Worm (Caenorhabditis elegans) whole organism, late embryonic: Measurements from ENCODE around the gene srw-6.

Experiments used
- C08G9.2 ChIP-seq: sonication (generic microtip); optimal IDR thresholded peaks from 2 replicates; lab custom pipeline; 2016; ENCODE audit warnings: mild to moderate bottlenecking, missing genetic modification characterization, moderate library complexity, missing compliant biosample characterization
- K09A11.1 ChIP-seq: sonication (generic microtip); optimal IDR thresholded peaks from 2 replicates; lab custom pipeline; 2017; ENCODE audit warnings: antibody characterized with exemption, mild to moderate bottlenecking, missing genetic modification characterization, missing compliant biosample characterization; ENCODE audit not compliant: insufficient read depth
- Y22D7AL.16 ChIP-seq: sonication (generic microtip); optimal IDR thresholded peaks from 2 replicates; lab custom pipeline; 2016; ENCODE audit warnings: missing genetic modification characterization, missing compliant biosample characterization
- ahr-1 ChIP-seq: sonication (generic microtip); optimal IDR thresholded peaks from 2 replicates; lab custom pipeline; 2016; ENCODE audit warnings: missing genetic modification characterization, missing compliant biosample characterization
- ceh-18 ChIP-seq: sonication (generic microtip); optimal IDR thresholded peaks from 2 replicates; lab custom pipeline; 2016; ENCODE audit warnings: missing genetic modification characterization, missing compliant biosample characterization
- ceh-22 ChIP-seq: sonication (generic microtip); optimal IDR thresholded peaks from 2 replicates; lab custom pipeline; 2017; ENCODE audit warnings: missing biosample characterization, missing genetic modification characterization
- ceh-24 ChIP-seq: sonication (generic microtip); optimal IDR thresholded peaks from 2 replicates; lab custom pipeline; 2016; ENCODE audit warnings: mild to moderate bottlenecking, missing genetic modification characterization, missing compliant biosample characterization
- ceh-31 ChIP-seq: sonication (generic microtip); optimal IDR thresholded peaks from 2 replicates; lab custom pipeline; 2016; ENCODE audit warnings: missing genetic modification characterization, missing compliant biosample characterization
- ceh-34 ChIP-seq: sonication (generic microtip); optimal IDR thresholded peaks from 2 replicates; lab custom pipeline; 2016; ENCODE audit warnings: mild to moderate bottlenecking, missing genetic modification characterization, missing compliant biosample characterization
- ceh-45 ChIP-seq: fragments of 200-800 bp; sonication (Bioruptor generic); IDR thresholded peaks from 2 replicates; pipeline ENCODE4 v1.3.6; 2022; ENCODE audit warnings: missing genetic modification reagents, missing genetic modification characterization, missing compliant biosample characterization
- che-1 ChIP-seq: sonication (generic microtip); optimal IDR thresholded peaks from 2 replicates; lab custom pipeline; 2016; ENCODE audit warnings: mild to moderate bottlenecking, missing genetic modification characterization, missing compliant biosample characterization
- dmd-4 ChIP-seq: sonication (generic microtip); optimal IDR thresholded peaks from 2 replicates; lab custom pipeline; 2016; ENCODE audit warnings: borderline replicate concordance, missing genetic modification characterization, missing compliant biosample characterization
- dve-1 ChIP-seq: sonication (generic microtip); optimal IDR thresholded peaks from 2 replicates; lab custom pipeline; 2017; ENCODE audit warnings: antibody characterized with exemption, mild to moderate bottlenecking, missing genetic modification characterization, missing compliant biosample characterization
- elt-2 ChIP-seq: sonication (generic microtip); optimal IDR thresholded peaks from 2 replicates; lab custom pipeline; 2016; ENCODE audit warnings: missing genetic modification reagents, missing genetic modification characterization, missing compliant biosample characterization
- eyg-1 ChIP-seq: sonication (generic microtip); optimal IDR thresholded peaks from 2 replicates; lab custom pipeline; 2016; ENCODE audit warnings: missing genotype, missing genetic modification characterization, missing compliant biosample characterization
- fax-1 ChIP-seq: sonication (generic microtip); optimal IDR thresholded peaks from 2 replicates; lab custom pipeline; 2016; ENCODE audit warnings: missing genotype, missing genetic modification characterization, missing compliant biosample characterization
- fkh-10 ChIP-seq: fragments of 150-350 bp; optimal IDR thresholded peaks from 2 replicates; lab custom pipeline; 2014; ENCODE audit warnings: missing biosample characterization, missing genetic modification reagents, missing genetic modification characterization
- gmeb-2 ChIP-seq: sonication (generic microtip); optimal IDR thresholded peaks from 2 replicates; lab custom pipeline; 2016; ENCODE audit warnings: missing genetic modification characterization, inconsistent platforms, missing compliant biosample characterization
- hlh-13 ChIP-seq: fragments of 200-800 bp; sonication (Bioruptor generic); optimal IDR thresholded peaks from 2 replicates; lab custom pipeline; 2018; ENCODE audit warnings: mild to moderate bottlenecking, missing genetic modification characterization, missing compliant biosample characterization
- hlh-30 ChIP-seq: sonication (generic microtip); optimal IDR thresholded peaks from 2 replicates; lab custom pipeline; 2017; ENCODE audit warnings: antibody characterized with exemption, missing genetic modification characterization, missing compliant biosample characterization; ENCODE audit not compliant: insufficient read depth
- hlh-6 ChIP-seq: sonication (generic microtip); optimal IDR thresholded peaks from 2 replicates; lab custom pipeline; 2016; ENCODE audit warnings: missing genotype, missing genetic modification characterization, missing compliant biosample characterization
- lin-11 ChIP-seq: fragments of 200-800 bp; sonication (Bioruptor generic); optimal IDR thresholded peaks from 2 replicates; lab custom pipeline; 2018; ENCODE audit warnings: mild to moderate bottlenecking, missing genetic modification characterization, missing compliant biosample characterization
- nhr-232 ChIP-seq: sonication (generic microtip); optimal IDR thresholded peaks from 2 replicates; lab custom pipeline; 2016; ENCODE audit warnings: missing genetic modification characterization, missing compliant biosample characterization
- npax-4 ChIP-seq: sonication (generic microtip); optimal IDR thresholded peaks from 2 replicates; lab custom pipeline; 2016; ENCODE audit warnings: missing genetic modification characterization, missing compliant biosample characterization
- pag-3 ChIP-seq: sonication (generic microtip); optimal IDR thresholded peaks from 2 replicates; lab custom pipeline; 2016; ENCODE audit warnings: missing compliant biosample characterization, missing genetic modification characterization, borderline replicate concordance
- pat-9 ChIP-seq: fragments of 200-800 bp; sonication (Bioruptor generic); optimal IDR thresholded peaks from 2 replicates; lab custom pipeline; 2018; ENCODE audit warnings: mild to moderate bottlenecking, missing genetic modification characterization, moderate library complexity, missing compliant biosample characterization
- pax-1 ChIP-seq: fragments of 150-350 bp; optimal IDR thresholded peaks from 2 replicates; lab custom pipeline; 2014; ENCODE audit warnings: missing biosample characterization, missing genetic modification characterization
- pha-2 ChIP-seq: sonication (generic microtip); optimal IDR thresholded peaks from 2 replicates; lab custom pipeline; 2017; ENCODE audit warnings: mild to moderate bottlenecking, missing genetic modification characterization, missing compliant biosample characterization
- ref-2 ChIP-seq: sonication (generic microtip); optimal IDR thresholded peaks from 2 replicates; lab custom pipeline; 2016; ENCODE audit warnings: missing genetic modification characterization, missing compliant biosample characterization
- rnt-1 ChIP-seq: sonication (generic microtip); optimal IDR thresholded peaks from 2 replicates; lab custom pipeline; 2016; ENCODE audit warnings: missing genetic modification characterization, missing compliant biosample characterization
- sdc-2 ChIP-seq: sonication (generic microtip); optimal IDR thresholded peaks from 2 replicates; lab custom pipeline; 2016; ENCODE audit warnings: missing genotype, missing genetic modification characterization, missing compliant biosample characterization
- syd-9 ChIP-seq: sonication (generic microtip); optimal IDR thresholded peaks from 2 replicates; lab custom pipeline; 2016; ENCODE audit warnings: mild to moderate bottlenecking, missing genetic modification characterization, moderate library complexity, missing compliant biosample characterization
- tbx-2 ChIP-seq: sonication (generic microtip); optimal IDR thresholded peaks from 2 replicates; lab custom pipeline; 2016; ENCODE audit warnings: missing genetic modification characterization, missing compliant biosample characterization
- tbx-7 ChIP-seq: sonication (generic microtip); optimal IDR thresholded peaks from 2 replicates; lab custom pipeline; 2016; ENCODE audit warnings: missing genotype, missing genetic modification characterization, missing compliant biosample characterization
- unc-42 ChIP-seq: sonication (generic microtip); optimal IDR thresholded peaks from 2 replicates; lab custom pipeline; 2016; ENCODE audit warnings: missing genotype, missing genetic modification characterization, missing compliant biosample characterization
- unc-86 ChIP-seq: sonication (generic microtip); optimal IDR thresholded peaks from 2 replicates; lab custom pipeline; 2016; ENCODE audit warnings: missing genetic modification characterization, missing compliant biosample characterization

srw-6 gene

ce11 chrV:3814938-3815337, 6.5 kb downstream of the srw-6 start, which contains the start of gene H10D18.1:
Gene H10D18.1 (plus strand): TSS chrV:3815214.
- TF ChIP-seq lin-11 (tag; lab: Kevin White, UChicago) (no peak), eyg-1 (no peak), ceh-31 (peak; percentile 3), fkh-10 (GFP tag; lab: Kevin White, UChicago) (no peak), ceh-24 (tag; lab: Kevin White, UChicago) (no peak), gmeb-2 (no peak), hlh-30 (no peak), pax-1 (tag; lab: Kevin White, UChicago) (no peak), unc-42 (tag; lab: Kevin White, UChicago) (peak; percentile 44)

DNA sequence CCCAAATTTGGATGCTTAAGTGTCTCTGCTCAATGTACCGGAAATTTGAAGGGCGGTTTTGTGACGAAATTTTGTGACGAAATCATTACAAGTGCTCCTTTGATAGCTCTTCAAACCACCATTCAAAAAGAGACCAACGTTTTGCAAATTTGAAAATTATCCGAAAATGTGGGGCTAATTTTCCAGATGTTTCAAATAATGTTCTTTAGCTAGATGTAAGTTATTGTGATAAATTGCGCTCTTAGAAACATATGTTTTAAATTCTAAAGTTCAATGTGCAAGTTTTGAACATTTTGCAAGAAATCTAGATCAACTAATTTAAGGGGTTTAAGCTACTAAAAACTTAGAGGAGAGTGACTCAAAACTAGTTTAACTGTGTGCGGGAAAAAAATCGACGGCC, 12.4 kb downstream of the srw-6 start:
- TF ChIP-seq syd-9 (no peak), unc-86 (tag; lab: Kevin White, UChicago) (no peak), hlh-13 (GFP tag; lab: Kevin White, UChicago) (no peak), dmd-4 (tag; lab: Kevin White, UChicago) (no peak), ref-2 (tag; lab: Kevin White, UChicago) (no peak), pat-9 (tag; lab: Kevin White, UChicago) (no peak), gmeb-2 (no peak), unc-42 (tag; lab: Kevin White, UChicago) (no peak), rnt-1 (tag; lab: Kevin White, UChicago) (no peak), Y22D7AL.16 (tag; lab: Kevin White, UChicago) (no peak), hlh-30 (no peak), ceh-45 (GFP tag; lab: Robert Waterston, UW) (no peak), che-1 (no peak), fax-1 (tag; lab: Kevin White, UChicago) (no peak)

DNA sequence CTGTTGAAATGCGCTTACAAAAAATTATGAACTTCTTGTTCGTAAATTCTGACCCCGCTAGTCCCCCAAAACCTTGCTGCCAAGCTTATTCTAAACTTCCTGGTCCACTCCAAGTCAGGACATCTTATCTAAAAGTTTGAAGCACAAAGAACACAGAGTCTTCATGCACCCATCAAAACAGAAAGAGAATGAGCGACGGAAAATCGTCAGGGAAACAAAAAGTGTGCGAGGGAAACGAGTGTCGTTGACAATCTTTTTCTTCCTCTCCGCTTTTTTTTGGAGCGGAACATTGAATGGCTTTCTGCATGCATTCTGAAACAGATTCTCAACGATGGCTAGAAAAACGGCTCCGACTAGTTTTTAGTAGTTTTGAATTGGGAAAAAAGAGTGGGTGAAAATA, 16.8 kb downstream of the srw-6 start:
- TF ChIP-seq npax-4 (tag; lab: Kevin White, UChicago) (no peak), dve-1 (tag; lab: Kevin White, UChicago) (no peak), K09A11.1 (tag; lab: Kevin White, UChicago) (no peak), Y22D7AL.16 (tag; lab: Kevin White, UChicago) (no peak), fax-1 (tag; lab: Kevin White, UChicago) (no peak)

ce11 chrV:3831616-3832015, 23.2 kb downstream of the srw-6 start, which contains the start of gene H10D18.5:
Gene H10D18.5 (minus strand): TSS chrV:3831716.
- TF ChIP-seq ceh-22 (tag; lab: Kevin White, UChicago) (no peak), ref-2 (tag; lab: Kevin White, UChicago) (no peak), ceh-34 (no peak), Y22D7AL.16 (tag; lab: Kevin White, UChicago) (no peak), pha-2 (tag; lab: Kevin White, UChicago) (no peak), che-1 (no peak), ceh-18 (tag; lab: Kevin White, UChicago) (no peak), pax-1 (tag; lab: Kevin White, UChicago) (no peak)
- TF ChIP-seq, all 69 proteins: peak for 0

DNA sequence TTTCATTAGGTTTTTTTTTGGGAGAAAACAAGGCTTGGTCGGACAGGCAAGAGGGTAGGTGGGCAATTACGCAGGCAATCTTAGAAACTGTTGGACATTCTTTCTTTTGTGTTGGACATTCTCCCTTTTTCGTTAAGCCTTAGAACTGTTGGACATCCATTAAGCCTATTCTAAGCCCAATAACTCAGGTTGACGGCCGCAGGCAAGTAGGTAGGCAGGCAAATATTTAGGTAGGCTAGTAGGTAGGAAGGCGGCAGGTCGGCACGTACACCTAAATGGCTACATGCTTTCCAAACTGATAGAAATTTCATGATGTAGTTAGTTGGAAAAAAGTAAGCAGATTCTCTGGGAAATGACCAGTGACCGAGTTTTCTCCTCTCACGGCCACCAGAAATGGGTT, 23.7 kb downstream of the srw-6 start:
- TF ChIP-seq C08G9.2 (no peak), sdc-2 (tag; lab: Kevin White, UChicago) (no peak), tbx-7 (tag; lab: Kevin White, UChicago) (no peak), ahr-1 (tag; lab: Kevin White, UChicago) (no peak), pag-3 (tag; lab: Kevin White, UChicago) (no peak), hlh-6 (tag; lab: Kevin White, UChicago) (no peak), K09A11.1 (tag; lab: Kevin White, UChicago) (no peak), unc-86 (tag; lab: Kevin White, UChicago) (no peak), tbx-2 (tag; lab: Kevin White, UChicago) (no peak), nhr-232 (tag; lab: Kevin White, UChicago) (no peak), ceh-34 (no peak), fkh-10 (GFP tag; lab: Kevin White, UChicago) (no peak), elt-2 (tag; lab: Kevin White, UChicago) (no peak), fax-1 (tag; lab: Kevin White, UChicago) (no peak), ceh-45 (GFP tag; lab: Robert Waterston, UW) (no peak)
